Worm (Caenorhabditis elegans): ENCODE results near the gene gba-3.

The gba-3 gene

ce11 chrIV:17463108-17463608 lies 10.0 kb upstream of the gba-3 start, which contains the start of gene F11E6.10:
F11E6.10 (minus strand) TSS chrIV:17463158.
- TF ChIP-seq unc-62 (GFP tag; optimal IDR thresholded peaks at IDR 0.05) = no peak

- no peak for TF ChIP-seq unc-62 (GFP tag; optimal IDR thresholded peaks at IDR 0.05)
These were observed 7.2 kb upstream of the gba-3 start, which contains the start of gene F11E6.6 for ce11 chrIV:17465886-17466285. F11E6.6 (minus strand) TSS chrIV:17465986.

- no peak for TF ChIP-seq unc-62 (GFP tag; optimal IDR thresholded peaks at IDR 0.05)
These were observed 5.8 kb upstream of the gba-3 start, which contains the start of gene elo-2 for ce11 chrIV:17467325-17467724. elo-2 (minus strand) TSS chrIV:17467408.

- no peak for TF ChIP-seq unc-62 (GFP tag; optimal IDR thresholded peaks at IDR 0.05)
These were observed 5.3 kb upstream of the gba-3 start for ce11 chrIV:17467825-17468224.

- TF ChIP-seq unc-62 (GFP tag; optimal IDR thresholded peaks at IDR 0.05) = no peak
These were observed 3.0 kb upstream of the gba-3 start, which contains the start of gene F11E6.4 for ce11 chrIV:17470096-17470602. F11E6.4 (minus strand) TSS chrIV:17470354.

ce11 chrIV:17471870-17472459 lies 1.2 kb upstream of the gba-3 start, which contains the start of gene epic-1:
epic-1 (minus strand) TSS chrIV:17471920.
- TF ChIP-seq unc-62 (GFP tag; optimal IDR thresholded peaks at IDR 0.05) = peak; percentile 1

- no peak for TF ChIP-seq unc-62 (GFP tag; optimal IDR thresholded peaks at IDR 0.05)
These were observed 913 bp downstream of the gba-3 start for ce11 chrIV:17474047-17474446.

- TF ChIP-seq unc-62 (GFP tag; optimal IDR thresholded peaks at IDR 0.05) = no peak
These were observed 2.1 kb downstream of the gba-3 start, which contains the start of gene F11E6.9 for ce11 chrIV:17475242-17475641. F11E6.9 (minus strand) TSS chrIV:17475342.

- no peak for TF ChIP-seq unc-62 (GFP tag; optimal IDR thresholded peaks at IDR 0.05)
These were observed 2.6 kb downstream of the gba-3 start, which contains the start of gene grl-24 for ce11 chrIV:17475743-17476142. grl-24 (minus strand) TSS chrIV:17475843.

- TF ChIP-seq unc-62 (GFP tag; optimal IDR thresholded peaks at IDR 0.05) = no peak
These were observed 10.1 kb downstream of the gba-3 start, which contains the start of gene rabr-2 for ce11 chrIV:17483230-17483629. rabr-2 (minus strand) TSS chrIV:17483330.

ce11 chrIV:17490679-17491078 lies 17.5 kb downstream of the gba-3 start, which contains the start of gene nas-6:
nas-6 (minus strand) TSS chrIV:17490779.
- TF ChIP-seq unc-62 (GFP tag; optimal IDR thresholded peaks at IDR 0.05) = no peak

Measured in whole organism, dauer.